Fruit fly (Drosophila melanogaster) whole organism, embryonic: ENCODE results near the gene Bub1.

ENCODE experiments used
- Aef1 ChIP-seq: fragments of 200-800 bp; sonication (Bioruptor generic); IDR thresholded peaks from 3 replicates; pipeline ENCODE4 v1.3.6; 2022; ENCODE audit warnings: missing biosample characterization, missing genetic modification characterization
- Asciz ChIP-seq: fragments of 200-800 bp; sonication (Bioruptor generic); optimal IDR thresholded peaks from 2 replicates; lab custom pipeline; 2017; ENCODE audit warnings: missing biosample characterization, mild to moderate bottlenecking, missing genetic modification characterization, missing genetic modification reagents
- Atf6 ChIP-seq: fragments of 200-800 bp; sonication (Bioruptor generic); IDR thresholded peaks from 2 replicates; pipeline ENCODE4 v1.3.6; 2022; ENCODE audit warnings: missing biosample characterization, missing genetic modification characterization
- Bteb2 ChIP-seq: fragments of 200-800 bp; sonication (Bioruptor generic); optimal IDR thresholded peaks from 2 replicates; lab custom pipeline; 2016; ENCODE audit warnings: missing biosample characterization, missing genetic modification characterization
- C15 ChIP-seq: fragments of 200-800 bp; sonication (Bioruptor generic); IDR thresholded peaks from 3 replicates; pipeline ENCODE4 v1.3.6; 2022; ENCODE audit warnings: missing biosample characterization, missing genetic modification characterization
- CG11093 ChIP-seq: fragments of 200-800 bp; sonication (Bioruptor generic); IDR thresholded peaks from 3 replicates; pipeline ENCODE4 v1.3.6; 2022; ENCODE audit warnings: missing biosample characterization, missing genetic modification characterization
- CG11696 ChIP-seq: fragments of 200-800 bp; sonication (Bioruptor generic); IDR thresholded peaks from 2 replicates; pipeline ENCODE4 v1.3.6; 2022; ENCODE audit warnings: missing biosample characterization, missing genetic modification characterization
- CG12219 ChIP-seq: fragments of 200-800 bp; sonication (Bioruptor generic); optimal IDR thresholded peaks from 3 replicates; lab custom pipeline; 2018; ENCODE audit warnings: missing biosample characterization, mild to moderate bottlenecking, missing genetic modification characterization
- CG12769 ChIP-seq: fragments of 200-800 bp; sonication (Bioruptor generic); optimal IDR thresholded peaks from 2 replicates; lab custom pipeline; 2019; ENCODE audit warnings: missing biosample characterization, mild to moderate bottlenecking, missing genetic modification characterization, moderate library complexity
- CG13775 ChIP-seq: fragments of 200-800 bp; sonication (Bioruptor generic); optimal IDR thresholded peaks from 3 replicates; lab custom pipeline; 2017; ENCODE audit warnings: missing biosample characterization, mild to moderate bottlenecking, missing genetic modification characterization
- CG14050 ChIP-seq: fragments of 200-800 bp; sonication (Bioruptor generic); IDR thresholded peaks from 3 replicates; pipeline ENCODE4 v1.3.6; 2022; ENCODE audit warnings: missing biosample characterization, missing genetic modification characterization
- CG15011 ChIP-seq: fragments of 200-800 bp; sonication (Bioruptor generic); optimal IDR thresholded peaks from 3 replicates; lab custom pipeline; 2018; ENCODE audit warnings: missing biosample characterization, mild to moderate bottlenecking, missing genetic modification characterization
- CG15601 ChIP-seq: fragments of 200-800 bp; sonication (Bioruptor generic); optimal IDR thresholded peaks from 3 replicates; lab custom pipeline; 2019; ENCODE audit warnings: missing biosample characterization, mild to moderate bottlenecking, missing genetic modification characterization, moderate library complexity
- CG16779 ChIP-seq: fragments of 200-800 bp; sonication (Bioruptor generic); IDR thresholded peaks from 2 replicates; pipeline ENCODE4 v1.3.6; 2022; ENCODE audit warnings: missing biosample characterization, missing genetic modification characterization
- CG2199 ChIP-seq: fragments of 200-800 bp; sonication (Bioruptor generic); IDR thresholded peaks from 3 replicates; pipeline ENCODE4 v1.3.6; 2022; ENCODE audit warnings: missing biosample characterization, missing genetic modification characterization
- CG3163 ChIP-seq: fragments of 200-800 bp; sonication (Bioruptor generic); optimal IDR thresholded peaks from 3 replicates; lab custom pipeline; 2016; ENCODE audit warnings: missing biosample characterization, missing genetic modification characterization
- CG3407 ChIP-seq: fragments of 200-800 bp; sonication (Bioruptor generic); optimal IDR thresholded peaks from 2 replicates; lab custom pipeline; 2018; ENCODE audit warnings: missing biosample characterization, mild to moderate bottlenecking, missing genetic modification characterization
- CG4617 ChIP-seq: fragments of 200-800 bp; sonication (Bioruptor generic); optimal IDR thresholded peaks from 3 replicates; lab custom pipeline; 2016; ENCODE audit warnings: missing biosample characterization, missing genetic modification characterization, borderline replicate concordance
- CG6254 ChIP-seq: fragments of 200-800 bp; sonication (Bioruptor generic); optimal IDR thresholded peaks from 3 replicates; lab custom pipeline; 2017; ENCODE audit warnings: mild to moderate bottlenecking, missing biosample characterization, missing genetic modification reagents, missing genetic modification characterization
- CG6689 ChIP-seq: fragments of 200-800 bp; sonication (Bioruptor generic); IDR thresholded peaks from 2 replicates; pipeline ENCODE4 v1.3.6; 2022; ENCODE audit warnings: missing biosample characterization, missing genetic modification characterization
- CG6813 ChIP-seq: fragments of 200-800 bp; sonication (Bioruptor generic); optimal IDR thresholded peaks from 2 replicates; lab custom pipeline; 2017; ENCODE audit warnings: missing biosample characterization, missing genetic modification characterization, mild to moderate bottlenecking, moderate library complexity, missing genetic modification reagents
- CG9817 ChIP-seq: fragments of 200-800 bp; sonication (Bioruptor generic); optimal IDR thresholded peaks from 2 replicates; lab custom pipeline; 2018; ENCODE audit warnings: missing biosample characterization, mild to moderate bottlenecking, missing genetic modification characterization, moderate library complexity
- Dad ChIP-seq: fragments of 200-800 bp; sonication (Bioruptor generic); optimal IDR thresholded peaks from 3 replicates; lab custom pipeline; 2016; ENCODE audit warnings: missing biosample characterization, missing genetic modification characterization
- Deaf1 ChIP-seq: fragments of 200-800 bp; optimal IDR thresholded peaks from 3 replicates; lab custom pipeline; 2019; ENCODE audit warnings: missing biosample characterization, mild to moderate bottlenecking, missing genetic modification characterization, moderate library complexity
- Fer2 ChIP-seq: fragments of 200-800 bp; sonication (Bioruptor generic); optimal IDR thresholded peaks from 2 replicates; lab custom pipeline; 2018; ENCODE audit warnings: missing biosample characterization, mild to moderate bottlenecking, missing genetic modification characterization, moderate library complexity
- Gsc ChIP-seq: fragments of 200-800 bp; sonication (Bioruptor generic); IDR thresholded peaks from 2 replicates; pipeline ENCODE4 v1.3.6; 2022; ENCODE audit warnings: missing biosample characterization, missing genetic modification characterization
- HLH54F ChIP-seq: fragments of 200-800 bp; sonication (Bioruptor generic); optimal IDR thresholded peaks from 3 replicates; lab custom pipeline; 2016; ENCODE audit warnings: missing biosample characterization, missing genetic modification characterization
- Kr ChIP-seq: fragments of 200-800 bp; sonication (Bioruptor generic); optimal IDR thresholded peaks from 2 replicates; lab custom pipeline; 2017; ENCODE audit warnings: missing biosample characterization, mild to moderate bottlenecking, missing genetic modification characterization
- Med ChIP-seq: fragments of 200-800 bp; sonication (Bioruptor generic); peaks from one replicate; lab custom pipeline; 2016; ENCODE audit warnings: missing biosample characterization, missing genetic modification characterization, mild to moderate bottlenecking, inconsistent platforms, moderate library complexity
- NfI ChIP-seq: fragments of 200-800 bp; sonication (Bioruptor generic); optimal IDR thresholded peaks from 3 replicates; lab custom pipeline; 2018; ENCODE audit warnings: missing biosample characterization, mild to moderate bottlenecking, missing genetic modification characterization, moderate library complexity
- Stat92E ChIP-seq, 3 experiments: fragments of >200 bp in 2 of 3; fragments of 200-800 bp in 1 of 3; sonication (Bioruptor generic) in 1 of 3; optimal IDR thresholded peaks; 2 replicates each; lab custom pipeline; 2017 to 2019; ENCODE audit warnings: missing biosample characterization in 3 of 3, missing genetic modification characterization in 3 of 3, mild to moderate bottlenecking in 1 of 3, moderate library complexity in 1 of 3
- Trl ChIP-seq, 3 experiments: fragments of >200 bp in 2 of 3; fragments of 200-800 bp in 1 of 3; sonication (Bioruptor generic) in 1 of 3; optimal IDR thresholded peaks; 2 replicates in 1 of 3; 3 replicates in 2 of 3; lab custom pipeline; 2016 to 2017; ENCODE audit warnings: missing biosample characterization in 1 of 3, missing genetic modification characterization in 1 of 3
- Xrp1 ChIP-seq: fragments of 200-800 bp; sonication (Bioruptor generic); IDR thresholded peaks from 2 replicates; pipeline ENCODE4 v1.3.6; 2022; ENCODE audit warnings: missing biosample characterization, missing genetic modification characterization
- al ChIP-seq: fragments of 200-800 bp; sonication (Bioruptor generic); IDR thresholded peaks from 2 replicates; pipeline ENCODE4 v1.3.6; 2022; ENCODE audit warnings: missing biosample characterization, missing genetic modification characterization
- caup ChIP-seq: fragments of 200-800 bp; sonication (Bioruptor generic); optimal IDR thresholded peaks from 3 replicates; lab custom pipeline; 2017; ENCODE audit warnings: missing biosample characterization, mild to moderate bottlenecking, missing genetic modification characterization, moderate library complexity; ENCODE audit not compliant: severe bottlenecking
- corto ChIP-seq: fragments of 200-800 bp; sonication (Bioruptor generic); optimal IDR thresholded peaks from 2 replicates; lab custom pipeline; 2016; ENCODE audit warnings: missing biosample characterization, mild to moderate bottlenecking, missing genetic modification characterization, moderate library complexity
- da ChIP-seq: fragments of 200-800 bp; sonication (Bioruptor generic); optimal IDR thresholded peaks from 2 replicates; lab custom pipeline; 2016; ENCODE audit warnings: missing biosample characterization, missing genetic modification characterization
- danr ChIP-seq: fragments of 200-800 bp; sonication (Bioruptor generic); IDR thresholded peaks from 2 replicates; pipeline ENCODE4 v1.3.6; 2022; ENCODE audit warnings: missing biosample characterization, missing genetic modification characterization
- fd3F ChIP-seq: fragments of 200-800 bp; sonication (Bioruptor generic); optimal IDR thresholded peaks from 2 replicates; lab custom pipeline; 2018; ENCODE audit warnings: missing biosample characterization, mild to moderate bottlenecking, missing genetic modification characterization, moderate library complexity
- gt ChIP-seq: fragments of 200-800 bp; sonication (Bioruptor generic); IDR thresholded peaks from 2 replicates; pipeline ENCODE4 v1.3.6; 2022; ENCODE audit warnings: missing biosample characterization, missing genetic modification characterization
- inv ChIP-seq: fragments of 200-800 bp; sonication (Bioruptor generic); IDR thresholded peaks from 2 replicates; pipeline ENCODE4 v1.3.6; 2022; ENCODE audit warnings: missing biosample characterization, missing genetic modification characterization; ENCODE audit not compliant: partially characterized antibody
- ken ChIP-seq: fragments of 200-800 bp; sonication (Bioruptor generic); IDR thresholded peaks from 3 replicates; pipeline ENCODE4 v1.3.6; 2022; ENCODE audit warnings: missing biosample characterization, missing genetic modification characterization
- lmd ChIP-seq: fragments of 200-800 bp; sonication (Bioruptor generic); IDR thresholded peaks from 2 replicates; pipeline ENCODE4 v1.3.6; 2022; ENCODE audit warnings: missing biosample characterization, missing genetic modification characterization
- pan ChIP-seq, 4 experiments: fragments of >200 bp in 3 of 4; fragments of 200-800 bp in 1 of 4; sonication (Bioruptor generic) in 1 of 4; optimal IDR thresholded peaks in 3 of 4; IDR thresholded peaks in 1 of 4; 2 replicates each; pipeline versions ENCODE4 v1.3.6 to Lab custom; 2017 to 2022; ENCODE audit warnings: missing biosample characterization in 2 of 4, missing genetic modification characterization in 2 of 4, mixed read lengths in 1 of 4
- sim ChIP-seq: fragments of 200-800 bp; sonication (Bioruptor generic); IDR thresholded peaks from 2 replicates; pipeline ENCODE4 v1.3.6; 2022; ENCODE audit warnings: missing biosample characterization, missing genetic modification characterization
- slou ChIP-seq: fragments of 200-800 bp; sonication (Bioruptor generic); optimal IDR thresholded peaks from 3 replicates; lab custom pipeline; 2016; ENCODE audit warnings: missing biosample characterization, missing genetic modification characterization
- stwl ChIP-seq: fragments of 200-800 bp; sonication (Bioruptor generic); optimal IDR thresholded peaks from 3 replicates; lab custom pipeline; 2018; ENCODE audit warnings: missing biosample characterization, mild to moderate bottlenecking, missing genetic modification characterization, moderate library complexity
- trh ChIP-seq: fragments of 200-800 bp; sonication (Bioruptor generic); optimal IDR thresholded peaks from 2 replicates; lab custom pipeline; 2016; ENCODE audit warnings: missing biosample characterization, missing genetic modification characterization
- unpg ChIP-seq: fragments of 200-800 bp; sonication (Bioruptor generic); optimal IDR thresholded peaks from 3 replicates; lab custom pipeline; 2018; ENCODE audit warnings: missing biosample characterization, mild to moderate bottlenecking, missing genetic modification characterization, moderate library complexity
- vnd ChIP-seq: fragments of 200-800 bp; sonication (Bioruptor generic); IDR thresholded peaks from 3 replicates; pipeline ENCODE4 v1.3.6; 2022; ENCODE audit warnings: missing biosample characterization, missing genetic modification characterization; ENCODE audit not compliant: partially characterized antibody

Gene Bub1

dm6 chr2L:5300237-5300668, 21.6 kb downstream of the Bub1 start (continued):
- no peak for TF ChIP-seq CG11093 (GFP tag; lab: Robert Waterston, UW)
- TF ChIP-seq Deaf1, result peak; percentile 1
- TF ChIP-seq CG4617 (GFP tag; lab: Kevin White, UChicago), result no peak
- TF ChIP-seq al (GFP tag; lab: Robert Waterston, UW), result no peak
- TF ChIP-seq fd3F (GFP tag; lab: Kevin White, UChicago), result no peak
- no peak for TF ChIP-seq stwl (tag; lab: Kevin White, UChicago)
- TF ChIP-seq pan (optimal IDR thresholded peaks at IDR 0.05; lab: Kevin White, UChicago), result no peak
- peak in 1 of 2 experiments; percentile 19 for TF ChIP-seq pan (GFP tag; optimal IDR thresholded peaks at IDR 0.05 in 1 of 2, IDR thresholded peaks at IDR 0.05 in 1 of 2)
- TF ChIP-seq unpg (GFP tag; lab: Kevin White, UChicago), result no peak
- TF ChIP-seq CG15601, result no peak
- no peak for TF ChIP-seq da
- no peak for TF ChIP-seq inv (GFP tag; lab: Robert Waterston, UW)
- no peak for TF ChIP-seq CG6254 (GFP tag; lab: Kevin White, UChicago)
- TF ChIP-seq CG2199 (GFP tag; lab: Robert Waterston, UW), result peak; percentile 67; the same call in 1 of the 3 replicates
- no peak for TF ChIP-seq CG9817 (tag; lab: Kevin White, UChicago)
- TF ChIP-seq Med (GFP tag; lab: Kevin White, UChicago), result peak; percentile 13
- 0 out of 2 replicates have a peak, but pooled peaks have one; percentile 36 for TF ChIP-seq CG6689 (GFP tag; lab: Robert Waterston, UW)
- TF ChIP-seq vnd (GFP tag; lab: Robert Waterston, UW), result no peak
- no peak for TF ChIP-seq CG6813 (GFP tag; lab: Kevin White, UChicago)
- TF ChIP-seq Stat92E (GFP tag; optimal IDR thresholded peaks at IDR 0.05; lab: Kevin White, UChicago), result no peak
- no peak for TF ChIP-seq Xrp1 (GFP tag; lab: Robert Waterston, UW)
- TF ChIP-seq corto, result no peak
- no peak for TF ChIP-seq Aef1
- TF ChIP-seq CG12219 (GFP tag; lab: Kevin White, UChicago), result no peak
- TF ChIP-seq lmd (GFP tag; lab: Robert Waterston, UW), result no peak
- no peak for TF ChIP-seq ken (GFP tag; lab: Robert Waterston, UW)
- no peak for TF ChIP-seq danr
- no peak for TF ChIP-seq Asciz (GFP tag; lab: Kevin White, UChicago)
- peak; percentile 8 for TF ChIP-seq CG12769 (tag; lab: Kevin White, UChicago)
- TF ChIP-seq caup (GFP tag; lab: Kevin White, UChicago), result no peak
- no peak for TF ChIP-seq Gsc (GFP tag; lab: Robert Waterston, UW)
- TF ChIP-seq Atf6 (GFP tag; lab: Robert Waterston, UW), result no peak
- no peak for TF ChIP-seq Fer2 (tag; lab: Kevin White, UChicago)
- no peak for TF ChIP-seq HLH54F (GFP tag; lab: Kevin White, UChicago)
- TF ChIP-seq sim (GFP tag; lab: Robert Waterston, UW), result no peak
- no peak for TF ChIP-seq gt
- no peak for TF ChIP-seq CG15011 (GFP tag; lab: Kevin White, UChicago)
- TF ChIP-seq trh (GFP tag; lab: Kevin White, UChicago), result no peak
- no peak for TF ChIP-seq Bteb2 (GFP tag; lab: Kevin White, UChicago)
- TF ChIP-seq CG3407 (GFP tag; lab: Kevin White, UChicago), result no peak
- TF ChIP-seq CG3163 (GFP tag; lab: Kevin White, UChicago), result no peak
- TF ChIP-seq Dad, result no peak
- TF ChIP-seq CG13775, result no peak
- TF ChIP-seq Trl (optimal IDR thresholded peaks at IDR 0.05; lab: Kevin White, UChicago), result no peak
- no peak for TF ChIP-seq Trl (GFP tag; optimal IDR thresholded peaks at IDR 0.05; lab: Kevin White, UChicago)
- TF ChIP-seq CG16779 (GFP tag; lab: Robert Waterston, UW), result no peak
- no peak for TF ChIP-seq CG14050 (GFP tag; lab: Robert Waterston, UW)
- no peak for TF ChIP-seq CG11696 (GFP tag; lab: Robert Waterston, UW)
- TF ChIP-seq slou (GFP tag; lab: Kevin White, UChicago), result no peak
- no peak for TF ChIP-seq Kr
- no peak for TF ChIP-seq NfI (GFP tag; lab: Kevin White, UChicago)
- TF ChIP-seq C15 (GFP tag; lab: Robert Waterston, UW), result no peak
